Worm (Caenorhabditis elegans): Measurements from ENCODE around the gene C44H9.4.

ce11 chrV:12811810-12812209 lies 23.7 kb upstream of the C44H9.4 start:
- TF ChIP-seq scrt-1 (GFP tag; IDR thresholded peaks at IDR 0.05) (no peak), ets-7 (tag; optimal IDR thresholded peaks at IDR 0.05) (no peak), ama-1 (optimal IDR thresholded peaks at IDR 0.05) (no peak), pes-1 (GFP tag; IDR thresholded peaks at IDR 0.05) (no peak), hnd-1 (tag; optimal IDR thresholded peaks at IDR 0.05) (no peak), flt-1 (GFP tag; IDR thresholded peaks at IDR 0.05) (no peak), hmg-4 (GFP tag; optimal IDR thresholded peaks at IDR 0.05) (no peak), ceh-13 (GFP tag; optimal IDR thresholded peaks at IDR 0.05) (no peak), ceh-36 (tag; optimal IDR thresholded peaks at IDR 0.05) (no peak), B0310.2 (tag; optimal IDR thresholded peaks at IDR 0.05) (no peak), hmbx-1 (tag; optimal IDR thresholded peaks at IDR 0.05) (no peak)
